Worm (Caenorhabditis elegans): ENCODE data around the gene cpg-24.
A peak's percentile ranks its signal among the peaks of the same experiment; 100 is the strongest.

The cpg-24 gene

ce11 chrIV:1595802-1596201 is 35.9 kb upstream of the cpg-24 start, which contains the start of gene npp-8 (continued):
- TF ChIP-seq efl-1 (optimal IDR thresholded peaks at IDR 0.05) (peak; percentile 85 to 89), efl-1 (GFP tag; optimal IDR thresholded peaks at IDR 0.05 in 1 of 2) (peak; percentile 86 to 98), mep-1 (tag; optimal IDR thresholded peaks at IDR 0.05) (peak; percentile 83), nhr-84 (tag; optimal IDR thresholded peaks at IDR 0.05) (no peak), ztf-11 (tag; optimal IDR thresholded peaks at IDR 0.05) (peak; percentile 32 to 80), swsn-7 (tag; optimal IDR thresholded peaks at IDR 0.05) (peak; percentile 91), pax-3 (tag; optimal IDR thresholded peaks at IDR 0.05) (peak; percentile 64), nhr-12 (tag; optimal IDR thresholded peaks at IDR 0.05) (no peak), vab-15 (tag; optimal IDR thresholded peaks at IDR 0.05) (peak; percentile 74), fkh-10 (GFP tag; optimal IDR thresholded peaks at IDR 0.05) (peak; percentile 50), Y116A8C.19 (tag; optimal IDR thresholded peaks at IDR 0.05; ENCODE audit: borderline replicate concordance) (no peak), fos-1 (tag; optimal IDR thresholded peaks at IDR 0.05) (peak; percentile 69), zag-1 (tag; optimal IDR thresholded peaks at IDR 0.05) (no peak), egl-27 (tag; optimal IDR thresholded peaks at IDR 0.05) (no peak), blmp-1 (tag; optimal IDR thresholded peaks at IDR 0.05) (peak; percentile 52), F16B12.6 (tag; optimal IDR thresholded peaks at IDR 0.05) (peak; percentile 45), hlh-17 (GFP tag; optimal IDR thresholded peaks at IDR 0.05; ENCODE audit: borderline replicate concordance) (no peak), isw-1 (GFP tag; IDR thresholded peaks at IDR 0.05) (peak; percentile 77), snu-23 (GFP tag; optimal IDR thresholded peaks at IDR 0.05) (peak; percentile 94), sup-37 (GFP tag; optimal IDR thresholded peaks at IDR 0.05) (peak; percentile 54), ets-5 (GFP tag; IDR thresholded peaks at IDR 0.05) (no peak), nhr-71 (tag; optimal IDR thresholded peaks at IDR 0.05) (peak; percentile 94), ceh-63 (GFP tag; optimal IDR thresholded peaks at IDR 0.05) (no peak), nhr-19 (GFP tag; conservative IDR thresholded peaks at IDR 0.05) (peak; percentile 89), dsc-1 (tag; optimal IDR thresholded peaks at IDR 0.05) (peak; percentile 92), elt-3 (tag; optimal IDR thresholded peaks at IDR 0.05) (peak in 2 of 6 experiments; percentile 26 to 73), mdl-1 (tag; optimal IDR thresholded peaks at IDR 0.05) (peak in 1 of 2 experiments; percentile 64), unc-130 (tag; optimal IDR thresholded peaks at IDR 0.05) (peak; percentile 84), unc-98 (GFP tag; IDR thresholded peaks at IDR 0.05) (peak; percentile 51; the same call in 1 of the 2 replicates), tbx-2 (tag; optimal IDR thresholded peaks at IDR 0.05) (peak; percentile 91), unc-62 (GFP tag; optimal IDR thresholded peaks at IDR 0.05) (no peak), mab-9 (GFP tag; IDR thresholded peaks at IDR 0.05) (peak; percentile 77), nhr-90 (tag; optimal IDR thresholded peaks at IDR 0.05; ENCODE audit: poor library complexity) (no peak), fkh-8 (tag; optimal IDR thresholded peaks at IDR 0.05) (peak; percentile 87), dpl-1 (GFP tag; optimal IDR thresholded peaks at IDR 0.05) (peak; percentile 82 to 85 (median 83))

DNA sequence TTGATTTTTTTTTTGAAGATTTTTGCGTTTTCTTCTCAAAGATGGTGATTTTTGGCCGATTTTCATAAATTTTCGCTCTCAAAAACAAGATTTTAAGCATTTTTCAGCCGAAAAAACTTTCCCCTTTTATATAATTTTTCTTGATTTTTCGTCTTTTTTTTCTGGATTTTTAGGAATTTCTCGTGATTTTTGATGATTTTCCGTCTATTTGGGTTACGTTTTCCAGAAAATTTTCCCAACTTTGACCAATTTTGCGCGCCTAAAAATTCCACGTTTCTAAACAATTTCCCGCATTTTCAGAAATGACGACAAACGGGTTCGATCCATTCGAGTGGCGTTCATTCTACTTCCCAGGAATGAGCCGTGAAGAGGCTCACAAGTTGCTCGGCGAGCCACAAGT is 34.7 kb upstream of the cpg-24 start, which contains the start of gene ced-2:
Gene ced-2 (plus strand): TSS at position 301 of the 400 bp plus-strand sequence.
- TF ChIP-seq nhr-84 (tag; optimal IDR thresholded peaks at IDR 0.05) (no peak), snu-23 (GFP tag; optimal IDR thresholded peaks at IDR 0.05) (no peak), sptf-1 (tag; optimal IDR thresholded peaks at IDR 0.05) (no peak), hpl-2 (GFP tag; optimal IDR thresholded peaks at IDR 0.05) (no peak), zag-1 (tag; optimal IDR thresholded peaks at IDR 0.05) (no peak), irx-1 (tag; optimal IDR thresholded peaks at IDR 0.05) (no peak), nhr-85 (tag) (no peak), egl-13 (tag; optimal IDR thresholded peaks at IDR 0.05) (no peak), aha-1 (tag; optimal IDR thresholded peaks at IDR 0.05) (no peak), sox-4 (tag; optimal IDR thresholded peaks at IDR 0.05) (no peak), unc-98 (GFP tag; IDR thresholded peaks at IDR 0.05) (no peak)
